Worm (Caenorhabditis elegans) whole organism, L3 larva: ENCODE measurements around the gene ucr-1.

Experiments used
- R02D3.7 ChIP-seq: fragments of 150-350 bp; optimal IDR thresholded peaks from 2 replicates; lab custom pipeline; 2014; ENCODE audit warnings: missing biosample characterization, missing genetic modification characterization
- ZK546.5 ChIP-seq: sonication (generic microtip); optimal IDR thresholded peaks from 2 replicates; lab custom pipeline; 2017; ENCODE audit warnings: missing biosample characterization, missing genetic modification characterization
- ceh-9 ChIP-seq: sonication (generic microtip); optimal IDR thresholded peaks from 2 replicates; lab custom pipeline; 2018; ENCODE audit warnings: missing biosample characterization, missing genetic modification characterization
- elt-2 ChIP-seq: sonication (generic microtip); optimal IDR thresholded peaks from 2 replicates; lab custom pipeline; 2016; ENCODE audit warnings: missing genetic modification reagents, mild to moderate bottlenecking, missing genetic modification characterization, missing compliant biosample characterization
- elt-3 ChIP-seq, 3 experiments: fragments of 150-350 bp in 1 of 3; sonication (generic microtip) in 2 of 3; optimal IDR thresholded peaks; 2 replicates in 2 of 3; 4 replicates in 1 of 3; lab custom pipeline; 2014 to 2017; ENCODE audit warnings: missing biosample characterization in 3 of 3, missing genetic modification characterization in 3 of 3
- eor-1 ChIP-seq, 2 experiments: fragments of 150-350 bp; optimal IDR thresholded peaks; 2 replicates each; lab custom pipeline; 2014 to 2018; ENCODE audit warnings: missing biosample characterization in 2 of 2, missing genetic modification characterization in 2 of 2
- fkh-10 ChIP-seq: sonication (generic microtip); optimal IDR thresholded peaks from 2 replicates; lab custom pipeline; 2017; ENCODE audit warnings: missing biosample characterization, missing genetic modification reagents, missing genetic modification characterization
- fkh-2 ChIP-seq: fragments of 150-350 bp; optimal IDR thresholded peaks from 2 replicates; lab custom pipeline; 2014; ENCODE audit warnings: missing biosample characterization, missing genetic modification reagents, missing genetic modification characterization
- hmg-11 ChIP-seq: sonication (generic microtip); optimal IDR thresholded peaks from 2 replicates; lab custom pipeline; 2016; ENCODE audit warnings: missing genetic modification characterization, missing compliant biosample characterization
- lin-15B ChIP-seq: fragments of 150-350 bp; optimal IDR thresholded peaks from 2 replicates; lab custom pipeline; 2014; ENCODE audit warnings: missing biosample characterization, missing genetic modification characterization
- lin-39 ChIP-seq: fragments of 150-350 bp; optimal IDR thresholded peaks from 2 replicates; lab custom pipeline; 2018; ENCODE audit warnings: missing biosample characterization, missing genetic modification reagents, missing genetic modification characterization
- mdl-1 ChIP-seq: fragments of 150-350 bp; optimal IDR thresholded peaks from 2 replicates; lab custom pipeline; 2014; ENCODE audit warnings: missing biosample characterization, missing genetic modification characterization
- nfya-1 ChIP-seq: sonication (generic microtip); optimal IDR thresholded peaks from 2 replicates; lab custom pipeline; 2017; ENCODE audit warnings: missing genetic modification characterization, mild to moderate bottlenecking, missing compliant biosample characterization, antibody characterized with exemption, moderate library complexity; ENCODE audit not compliant: insufficient read depth
- nhr-11 ChIP-seq: fragments of 150-350 bp; optimal IDR thresholded peaks from 2 replicates; lab custom pipeline; 2014; ENCODE audit warnings: missing biosample characterization, missing genetic modification characterization
- nhr-23 ChIP-seq: fragments of 150-350 bp; optimal IDR thresholded peaks from 2 replicates; lab custom pipeline; 2014; ENCODE audit warnings: missing biosample characterization, missing genetic modification reagents, missing genetic modification characterization
- nhr-43 ChIP-seq: sonication (generic microtip); optimal IDR thresholded peaks from 2 replicates; lab custom pipeline; 2016; ENCODE audit warnings: mild to moderate bottlenecking, missing genetic modification characterization, missing compliant biosample characterization; ENCODE audit not compliant: poor library complexity, severe bottlenecking
- nhr-67 ChIP-seq: fragments of 150-350 bp; optimal IDR thresholded peaks from 2 replicates; lab custom pipeline; 2014; ENCODE audit warnings: missing biosample characterization, missing genetic modification characterization
- pha-4 ChIP-seq: fragments of 150-350 bp; optimal IDR thresholded peaks from 2 replicates; lab custom pipeline; 2014; ENCODE audit warnings: missing biosample characterization, missing genetic modification reagents, missing genetic modification characterization
- skn-1 ChIP-seq: fragments of 150-350 bp; optimal IDR thresholded peaks from 2 replicates; lab custom pipeline; 2014; ENCODE audit warnings: missing biosample characterization, missing genetic modification characterization
- snpc-4 ChIP-seq: fragments of 150-350 bp; optimal IDR thresholded peaks from 2 replicates; lab custom pipeline; 2014; ENCODE audit warnings: missing biosample characterization, missing genetic modification characterization
- tbx-2 ChIP-seq: sonication (generic microtip); optimal IDR thresholded peaks from 2 replicates; lab custom pipeline; 2016; ENCODE audit warnings: mild to moderate bottlenecking, missing genetic modification characterization, missing compliant biosample characterization
- ztf-4 ChIP-seq: fragments of 150-350 bp; optimal IDR thresholded peaks from 2 replicates; lab custom pipeline; 2014; ENCODE audit warnings: missing biosample characterization, missing genetic modification characterization

Gene ucr-1

DNA sequence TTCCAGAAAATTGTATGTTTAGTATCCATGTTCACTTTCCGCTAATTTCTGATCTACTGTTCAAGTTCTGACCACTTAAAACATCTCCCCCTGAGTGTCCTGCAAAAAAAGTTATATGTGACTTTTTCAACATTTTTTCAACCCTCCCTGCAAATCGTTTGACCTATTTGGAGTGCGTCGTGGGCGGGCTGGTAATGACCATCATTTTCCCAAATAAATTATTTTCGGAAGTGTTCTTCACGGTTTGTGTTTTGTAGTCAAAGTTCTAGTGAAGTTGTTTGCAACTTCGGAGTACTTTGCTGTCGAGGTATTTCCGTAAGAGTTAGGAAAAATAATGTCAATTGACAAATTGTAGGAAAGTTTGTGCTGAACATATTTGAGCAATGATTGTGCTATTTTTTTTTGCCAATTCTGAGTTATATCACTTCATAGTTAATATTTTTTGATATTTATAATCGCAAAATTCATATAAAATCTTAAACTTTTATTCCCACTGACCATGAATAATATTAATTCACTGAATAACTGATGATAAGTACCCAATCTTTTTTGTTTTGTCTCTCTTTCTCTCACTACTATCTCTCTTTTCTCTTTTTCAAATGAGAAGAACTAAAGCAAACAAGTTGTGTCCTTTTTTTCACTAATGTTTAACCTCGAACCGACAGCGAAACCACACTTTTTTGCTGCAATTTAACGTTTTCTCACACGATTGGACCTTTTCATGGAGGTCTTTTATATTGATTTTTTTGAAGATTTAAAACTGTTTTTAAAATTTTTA is 30.5 kb downstream of the ucr-1 start:
- TF ChIP-seq nfya-1 (tag; lab: Kevin White, UChicago) (no peak), pha-4 (tag; lab: Kevin White, UChicago) (peak; percentile 53)

DNA sequence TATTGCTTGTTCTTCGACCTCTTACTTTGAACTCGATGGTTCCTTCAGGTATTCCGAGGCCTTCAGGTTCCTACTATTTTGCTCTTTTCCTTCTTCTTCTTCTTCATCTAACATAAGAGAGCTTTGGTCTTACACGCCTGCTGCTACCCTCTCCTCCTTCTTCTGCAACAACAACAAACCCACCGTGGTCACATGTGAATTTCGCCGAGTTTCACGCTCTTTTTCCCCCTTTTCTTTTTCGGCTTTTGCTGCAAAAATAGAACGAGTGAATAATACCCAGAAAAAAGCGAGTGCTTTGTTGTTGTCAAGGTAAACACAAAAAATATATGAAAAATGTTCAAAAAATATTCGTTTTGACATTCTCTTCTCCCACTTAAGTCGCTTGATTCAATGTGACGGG is 31.5 kb downstream of the ucr-1 start:
- TF ChIP-seq nfya-1 (tag; lab: Kevin White, UChicago) = peak; percentile 21
- TF ChIP-seq nhr-67 = no peak
- TF ChIP-seq fkh-10 (GFP tag; lab: Kevin White, UChicago) = peak; percentile 26

DNA sequence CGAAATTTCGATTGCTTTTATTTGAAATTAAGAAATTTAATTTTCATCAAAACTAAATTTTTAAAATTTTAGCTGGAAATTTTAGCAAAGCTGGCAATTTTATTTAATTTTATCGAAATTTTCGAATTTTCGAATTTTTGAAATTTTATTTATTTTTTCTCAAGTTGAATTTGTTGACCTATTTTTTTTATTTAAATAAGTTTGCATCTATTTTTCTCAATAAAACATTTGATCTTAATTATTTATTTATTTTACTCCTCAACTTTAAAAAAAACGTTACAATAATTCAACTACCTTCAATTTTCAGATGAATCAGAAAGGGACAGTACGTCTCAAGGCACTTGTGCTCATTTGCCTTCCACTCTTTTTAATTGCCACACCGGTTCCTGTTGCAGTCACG is 32.9 kb downstream of the ucr-1 start, which contains the start of gene daf-4:
Gene daf-4 (plus strand): TSS at position 301 of the 400 bp plus-strand sequence.
- TF ChIP-seq fkh-2 (no peak), ztf-4 (tag; lab: Kevin White, UChicago) (no peak), elt-2 (tag; lab: Kevin White, UChicago) (no peak), snpc-4 (tag; lab: Kevin White, UChicago) (no peak), nfya-1 (tag; lab: Kevin White, UChicago) (no peak)

DNA sequence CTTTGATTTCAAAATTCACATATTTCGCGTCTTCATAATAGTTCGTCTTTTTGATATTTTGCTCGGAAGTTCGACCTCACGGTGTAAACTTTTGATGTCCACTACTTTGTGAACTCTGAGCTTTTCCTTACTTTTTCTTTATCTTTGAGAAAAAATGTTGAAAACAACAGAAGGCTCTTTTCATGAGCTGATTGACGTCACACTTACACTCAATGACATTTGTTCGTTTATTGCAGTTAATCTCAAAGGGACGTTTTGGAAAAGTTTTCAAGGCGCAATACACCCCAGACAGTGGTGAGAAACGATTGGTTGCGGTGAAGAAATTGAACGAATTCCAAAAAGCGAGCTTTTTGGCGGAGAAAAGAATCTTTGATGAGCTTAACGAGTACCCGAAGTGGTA is 37.3 kb downstream of the ucr-1 start:
- no peak for TF ChIP-seq eor-1 (tag; optimal IDR thresholded peaks at IDR 0.05; lab: Kevin White, UChicago)
- TF ChIP-seq lin-39 (tag; lab: Kevin White, UChicago) = no peak
- TF ChIP-seq nhr-11 (tag; lab: Kevin White, UChicago) = no peak
- no peak for TF ChIP-seq ZK546.5 (tag; lab: Kevin White, UChicago)

DNA sequence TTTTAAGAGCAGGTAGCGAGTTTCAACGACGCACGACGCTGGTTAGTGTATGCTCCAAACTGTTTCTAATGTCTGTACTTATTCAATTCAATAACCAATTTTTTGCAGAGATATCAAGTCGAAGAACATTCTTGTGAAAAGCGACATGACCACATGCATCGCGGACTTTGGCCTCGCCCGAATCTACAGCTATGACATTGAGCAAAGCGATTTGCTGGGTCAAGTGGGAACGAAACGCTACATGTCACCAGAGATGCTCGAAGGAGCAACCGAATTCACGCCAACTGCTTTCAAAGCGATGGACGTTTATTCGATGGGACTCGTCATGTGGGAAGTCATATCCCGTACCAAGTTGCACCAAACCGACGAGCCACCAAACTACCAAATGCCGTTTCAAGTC is 38.4 kb downstream of the ucr-1 start:
- no peak for TF ChIP-seq nhr-43 (tag; lab: Kevin White, UChicago)
- TF ChIP-seq elt-2 (tag; lab: Kevin White, UChicago) = no peak
- TF ChIP-seq pha-4 (tag; lab: Kevin White, UChicago) = no peak
- TF ChIP-seq lin-39 (tag; lab: Kevin White, UChicago) = peak; percentile 23

DNA sequence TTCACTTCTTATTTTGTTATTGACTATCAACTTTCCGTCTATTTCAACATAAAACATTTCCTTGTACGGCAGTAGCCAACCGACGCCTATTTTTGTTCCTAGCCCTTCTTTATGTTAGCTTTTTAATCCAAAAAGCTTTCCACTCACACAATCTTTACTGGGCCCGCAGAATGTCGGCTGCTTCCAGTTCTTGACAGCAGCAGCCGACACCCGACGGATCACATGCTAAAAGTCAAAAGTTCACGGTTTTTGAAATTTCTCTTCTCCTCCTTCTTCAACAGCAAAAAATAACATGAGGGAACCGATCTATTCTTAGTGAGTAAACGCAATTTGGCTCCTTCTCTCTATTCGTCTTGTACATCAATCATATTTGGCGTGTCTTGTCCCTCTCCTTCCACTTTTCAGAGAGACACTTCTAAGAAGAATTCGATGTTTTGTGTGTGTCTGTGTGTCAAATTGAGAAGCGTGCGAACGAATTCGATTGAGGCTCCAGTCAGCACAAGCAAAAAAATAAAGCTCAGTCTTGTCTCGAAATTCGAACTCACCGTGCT is 40.6 kb downstream of the ucr-1 start:
- TF ChIP-seq ceh-9 (tag; lab: Kevin White, UChicago) (no peak), nfya-1 (tag; lab: Kevin White, UChicago) (peak; percentile 35), snpc-4 (tag; lab: Kevin White, UChicago) (peak; percentile 94), mdl-1 (tag; lab: Kevin White, UChicago) (no peak), fkh-10 (GFP tag; lab: Kevin White, UChicago) (peak; percentile 54), lin-15B (tag; lab: Kevin White, UChicago) (no peak), hmg-11 (tag; lab: Kevin White, UChicago) (no peak), lin-39 (tag; lab: Kevin White, UChicago) (peak; percentile 41)
- TF ChIP-seq, all 47 proteins: peak for 4

DNA sequence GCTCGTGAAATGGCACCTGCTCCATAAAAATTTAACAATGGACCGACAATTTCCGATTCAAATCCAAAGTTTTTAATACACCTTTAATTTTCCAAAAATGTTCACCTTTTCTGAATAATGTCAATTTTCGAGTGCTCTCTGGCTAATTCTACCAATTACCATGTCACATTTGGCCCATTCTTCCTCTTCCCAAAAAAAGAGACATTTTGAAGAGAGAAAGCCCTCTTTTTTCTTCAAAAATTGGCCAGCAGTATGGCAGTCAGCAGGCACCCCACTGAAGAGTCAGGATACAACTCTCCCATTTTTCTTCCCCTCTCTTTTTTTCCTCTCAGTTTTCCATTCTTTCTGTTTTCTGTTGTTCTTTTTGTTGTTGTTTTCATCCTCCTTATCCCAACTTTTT is 42.6 kb downstream of the ucr-1 start:
- TF ChIP-seq skn-1 (tag; lab: Kevin White, UChicago) = no peak
- TF ChIP-seq lin-39 (tag; lab: Kevin White, UChicago) = peak; percentile 17
- TF ChIP-seq pha-4 (tag; lab: Kevin White, UChicago) = no peak
- no peak for TF ChIP-seq ceh-9 (tag; lab: Kevin White, UChicago)

DNA sequence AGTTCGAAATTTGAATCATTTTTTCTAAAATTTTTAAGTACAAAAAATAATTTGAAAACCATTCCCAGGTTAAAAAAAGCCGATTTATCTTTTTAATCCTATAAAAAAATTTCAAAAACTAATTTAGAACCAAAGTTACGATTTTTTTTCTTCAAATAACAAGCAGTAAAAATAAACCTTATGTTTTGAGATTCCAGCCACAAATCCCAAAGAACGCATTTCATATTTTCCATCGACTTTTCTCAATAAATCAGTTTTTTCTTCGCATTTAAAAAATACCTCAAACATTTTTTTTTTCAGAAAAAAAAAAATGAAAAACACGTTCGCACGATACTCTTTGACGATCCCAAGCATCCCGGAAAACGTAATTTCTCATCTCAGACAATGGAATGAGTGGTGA is 43.2 kb downstream of the ucr-1 start, which contains the start of gene ckk-1:
Gene ckk-1 (plus strand): TSS at position 301 of the 400 bp plus-strand sequence.
- TF ChIP-seq R02D3.7 = no peak
- TF ChIP-seq tbx-2 (tag; lab: Kevin White, UChicago) = no peak
- TF ChIP-seq mdl-1 (tag; lab: Kevin White, UChicago) = no peak
- TF ChIP-seq nhr-11 (tag; lab: Kevin White, UChicago) = no peak
- no peak for TF ChIP-seq eor-1 (tag; optimal IDR thresholded peaks at IDR 0.05; lab: Kevin White, UChicago)
- TF ChIP-seq nhr-23 (tag; lab: Kevin White, UChicago) = no peak
- no peak for TF ChIP-seq elt-3 (tag; optimal IDR thresholded peaks at IDR 0.05; lab: Kevin White, UChicago)
- no peak for TF ChIP-seq ZK546.5 (tag; lab: Kevin White, UChicago)
- no peak for TF ChIP-seq nfya-1 (tag; lab: Kevin White, UChicago)
- TF ChIP-seq hmg-11 (tag; lab: Kevin White, UChicago) = no peak
